Worm (Caenorhabditis elegans) whole organism, young adult: ENCODE data around the gene xbx-5.

Experiments
- F57A8.1 ChIP-seq: fragments of 200-800 bp; sonication (Bioruptor generic); optimal IDR thresholded peaks from 2 replicates; lab custom pipeline; 2018; ENCODE audit warnings: mild to moderate bottlenecking, missing genetic modification characterization, moderate library complexity, missing compliant biosample characterization
- K11D2.4 ChIP-seq: fragments of 200-800 bp; sonication (Bioruptor generic); IDR thresholded peaks from 2 replicates; pipeline ENCODE4 v1.3.6; 2022; ENCODE audit warnings: missing genetic modification reagents, missing genetic modification characterization, missing compliant biosample characterization
- Y53G8AR.9 ChIP-seq: fragments of 200-800 bp; sonication (Bioruptor generic); conservative IDR thresholded peaks from 2 replicates; pipeline ENCODE4 v1.3.6; 2022; ENCODE audit warnings: missing genetic modification reagents, missing genetic modification characterization, missing compliant biosample characterization
- ama-1 ChIP-seq, 3 experiments: fragments of 150-350 bp in 1 of 3; sonication (generic microtip) in 2 of 3; optimal IDR thresholded peaks; 2 replicates each; lab custom pipeline; 2014 to 2018; ENCODE audit warnings: missing biosample characterization in 2 of 3, missing genetic modification characterization in 2 of 3, missing genetic modification reagents in 2 of 3
- atf-7 ChIP-seq: sonication (generic microtip); optimal IDR thresholded peaks from 2 replicates; lab custom pipeline; 2017; ENCODE audit warnings: mild to moderate bottlenecking, missing genetic modification characterization, missing compliant biosample characterization
- attf-3 ChIP-seq: fragments of 200-800 bp; sonication (Bioruptor generic); conservative IDR thresholded peaks from 2 replicates; pipeline ENCODE4 v1.3.6; 2022; ENCODE audit warnings: missing genetic modification reagents, missing genetic modification characterization, missing compliant biosample characterization
- cebp-1 ChIP-seq, 2 experiments: fragments of 200-800 bp in 1 of 2; sonication (Bioruptor generic) in 1 of 2; sonication (generic microtip) in 1 of 2; IDR thresholded peaks in 1 of 2; optimal IDR thresholded peaks in 1 of 2; 2 replicates each; pipeline versions ENCODE4 v1.3.6 to Lab custom; 2017 to 2022; ENCODE audit warnings: missing compliant biosample characterization in 2 of 2, missing genetic modification characterization in 2 of 2, mild to moderate bottlenecking in 1 of 2, missing genetic modification reagents in 1 of 2, moderate library complexity in 1 of 2
- cebp-2 ChIP-seq: fragments of 200-800 bp; sonication (Bioruptor generic); IDR thresholded peaks from 2 replicates; pipeline ENCODE4 v1.3.6; 2022; ENCODE audit warnings: missing genetic modification characterization, missing compliant biosample characterization
- ceh-100 ChIP-seq: fragments of 200-800 bp; sonication (Bioruptor generic); IDR thresholded peaks from 2 replicates; pipeline ENCODE4 v1.3.6; 2022; ENCODE audit warnings: missing genetic modification reagents, missing genetic modification characterization, missing compliant biosample characterization
- ceh-58 ChIP-seq: fragments of 200-800 bp; sonication (Bioruptor generic); IDR thresholded peaks from 2 replicates; pipeline ENCODE4 v1.3.6; 2022; ENCODE audit warnings: missing genetic modification characterization, missing compliant biosample characterization
- chd-7 ChIP-seq: sonication (generic microtip); optimal IDR thresholded peaks from 2 replicates; lab custom pipeline; 2016; ENCODE audit warnings: mild to moderate bottlenecking, missing genetic modification characterization, moderate library complexity, missing compliant biosample characterization
- dox-1 ChIP-seq: fragments of 200-800 bp; sonication (Bioruptor generic); IDR thresholded peaks from 2 replicates; pipeline ENCODE4 v1.3.6; 2022; ENCODE audit warnings: missing genetic modification reagents, missing genetic modification characterization, missing compliant biosample characterization
- dpl-1 ChIP-seq: fragments of 150-350 bp; optimal IDR thresholded peaks from 2 replicates; lab custom pipeline; 2014; ENCODE audit warnings: missing biosample characterization, missing genetic modification reagents, missing genetic modification characterization
- ekl-4 ChIP-seq: fragments of 200-800 bp; sonication (Bioruptor generic); IDR thresholded peaks from 2 replicates; pipeline ENCODE4 v1.3.6; 2022; ENCODE audit warnings: missing genetic modification reagents, missing genetic modification characterization, missing compliant biosample characterization
- fkh-3 ChIP-seq: sonication (generic microtip); optimal IDR thresholded peaks from 2 replicates; lab custom pipeline; 2016; ENCODE audit warnings: mild to moderate bottlenecking, missing genetic modification characterization, missing compliant biosample characterization
- him-1 ChIP-seq: sonication (generic microtip); optimal IDR thresholded peaks from 2 replicates; lab custom pipeline; 2016; ENCODE audit warnings: missing genotype, missing genetic modification reagents, missing genetic modification characterization, missing compliant biosample characterization
- hmg-20 ChIP-seq: fragments of 200-800 bp; sonication (Bioruptor generic); IDR thresholded peaks from 2 replicates; pipeline ENCODE4 v1.3.6; 2022; ENCODE audit warnings: missing genetic modification reagents, missing genetic modification characterization, missing compliant biosample characterization
- lin-26 ChIP-seq: fragments of 200-800 bp; sonication (Bioruptor generic); IDR thresholded peaks from 2 replicates; pipeline ENCODE4 v1.3.6; 2022; ENCODE audit warnings: missing genetic modification reagents, missing genetic modification characterization, missing compliant biosample characterization
- lin-35 ChIP-seq, 3 experiments: fragments of 150-350 bp in 2 of 3; sonication (generic microtip) in 1 of 3; optimal IDR thresholded peaks; 2 replicates each; lab custom pipeline; 2014 to 2018; ENCODE audit warnings: missing biosample characterization in 3 of 3, missing genetic modification characterization in 3 of 3, missing genetic modification reagents in 3 of 3
- lin-40 ChIP-seq: sonication (generic microtip); optimal IDR thresholded peaks from 2 replicates; lab custom pipeline; 2016; ENCODE audit warnings: missing genetic modification characterization, mild to moderate bottlenecking, missing compliant biosample characterization, missing genotype, missing genetic modification reagents
- lin-54 ChIP-seq: fragments of 200-800 bp; sonication (Bioruptor generic); optimal IDR thresholded peaks from 2 replicates; lab custom pipeline; 2018; ENCODE audit warnings: mild to moderate bottlenecking, missing genetic modification characterization, missing compliant biosample characterization
- madf-6 ChIP-seq: fragments of 200-800 bp; sonication (Bioruptor generic); IDR thresholded peaks from 2 replicates; pipeline ENCODE4 v1.3.6; 2022; ENCODE audit warnings: missing genetic modification reagents, missing genetic modification characterization, missing compliant biosample characterization
- mel-28 ChIP-seq: sonication (generic microtip); optimal IDR thresholded peaks from 2 replicates; lab custom pipeline; 2016; ENCODE audit warnings: borderline replicate concordance, mild to moderate bottlenecking, missing genetic modification characterization, missing compliant biosample characterization
- mes-4 ChIP-seq: sonication (generic microtip); optimal IDR thresholded peaks from 2 replicates; lab custom pipeline; 2016; ENCODE audit warnings: missing genotype, missing genetic modification characterization, missing compliant biosample characterization
- mxl-1 ChIP-seq: sonication (generic microtip); optimal IDR thresholded peaks from 2 replicates; lab custom pipeline; 2016; ENCODE audit warnings: missing genetic modification characterization, missing compliant biosample characterization
- nfya-2 ChIP-seq: fragments of 200-800 bp; sonication (Bioruptor generic); IDR thresholded peaks from 2 replicates; pipeline ENCODE4 v1.3.6; 2022; ENCODE audit warnings: missing genetic modification reagents, missing genetic modification characterization, missing compliant biosample characterization
- nfyb-1 ChIP-seq: fragments of 200-800 bp; sonication (Bioruptor generic); IDR thresholded peaks from 2 replicates; pipeline ENCODE4 v1.3.6; 2022; ENCODE audit warnings: missing genetic modification reagents, missing genetic modification characterization, missing compliant biosample characterization
- rec-8 ChIP-seq, 2 experiments: sonication (generic microtip); optimal IDR thresholded peaks; 2 replicates each; lab custom pipeline; 2016; ENCODE audit warnings: mild to moderate bottlenecking in 2 of 2, missing genetic modification characterization in 2 of 2, missing genetic modification reagents in 2 of 2, missing genotype in 2 of 2, missing biosample characterization in 1 of 2, missing compliant biosample characterization in 1 of 2, moderate library complexity in 1 of 2
- snpc-3.4 ChIP-seq: sonication (generic microtip); optimal IDR thresholded peaks from 2 replicates; lab custom pipeline; 2017; ENCODE audit warnings: missing genetic modification characterization, mild to moderate bottlenecking, missing compliant biosample characterization, antibody characterized with exemption, moderate library complexity, missing genotype, missing genetic modification reagents
- snpc-4 ChIP-seq, 5 experiments: fragments of 150-350 bp in 1 of 5; sonication (generic microtip) in 4 of 5; optimal IDR thresholded peaks; 2 replicates each; lab custom pipeline; 2014 to 2018; ENCODE audit warnings: missing genetic modification characterization in 5 of 5, missing biosample characterization in 3 of 5, antibody characterized with exemption in 2 of 5, mild to moderate bottlenecking in 2 of 5, missing compliant biosample characterization in 2 of 5, missing genotype in 2 of 5, moderate library complexity in 2 of 5, missing genetic modification reagents in 1 of 5
- zfh-2 ChIP-seq: fragments of 200-800 bp; sonication (Bioruptor generic); conservative IDR thresholded peaks from 2 replicates; pipeline ENCODE4 v1.3.6; 2022; ENCODE audit warnings: missing genetic modification reagents, missing genetic modification characterization, missing compliant biosample characterization
- ztf-26 ChIP-seq: sonication (generic microtip); optimal IDR thresholded peaks from 2 replicates; lab custom pipeline; 2017; ENCODE audit warnings: missing genetic modification characterization, missing compliant biosample characterization

xbx-5 gene

DNA sequence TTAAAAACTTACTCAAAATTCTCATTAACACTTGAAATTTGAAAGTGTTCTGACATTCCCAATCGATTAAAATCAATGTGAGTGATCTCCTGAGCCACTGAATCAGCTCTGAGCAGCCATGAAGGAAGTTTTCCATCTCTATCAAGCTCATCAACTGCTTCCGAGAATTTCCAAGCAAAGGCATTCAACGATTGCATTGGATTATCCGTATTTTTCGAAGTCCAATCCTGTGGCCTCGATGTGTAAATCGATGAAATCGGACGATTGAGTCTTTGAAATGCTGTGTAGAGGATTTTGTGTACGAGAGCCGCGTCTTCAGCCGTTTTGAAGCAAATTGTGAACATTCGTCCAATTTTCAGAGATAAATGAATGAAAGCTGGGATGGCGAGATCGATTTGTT, 8.3 kb downstream of the xbx-5 start:
- TF ChIP-seq madf-6 (GFP tag; lab: Robert Waterston, UW) (0 out of 2 replicates have a peak, but pooled peaks have one; percentile 27), ama-1 (optimal IDR thresholded peaks at IDR 0.05; lab: Kevin White, UChicago) (peak; percentile 51), ama-1 (GFP tag; optimal IDR thresholded peaks at IDR 0.05; lab: Kevin White, UChicago) (no peak), mes-4 (tag; lab: Kevin White, UChicago) (no peak)

DNA sequence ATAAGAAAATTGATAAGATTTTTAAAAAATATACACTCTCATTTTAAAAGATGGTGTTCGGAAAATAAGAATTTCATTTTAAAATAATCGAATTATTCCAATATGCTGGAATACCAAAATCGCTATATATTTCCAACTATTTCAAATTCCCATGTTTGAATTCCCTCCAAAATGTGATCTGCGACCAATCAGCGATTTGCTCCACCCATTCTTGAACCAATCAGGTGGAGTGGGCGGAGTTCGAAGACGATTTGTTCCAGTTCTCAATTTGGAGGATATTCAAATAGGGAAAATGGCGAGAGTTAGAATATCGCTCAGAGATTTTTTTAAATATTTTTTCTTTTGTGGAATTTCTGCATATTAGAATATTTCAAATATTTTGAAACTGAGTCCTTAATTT, 13.4 kb downstream of the xbx-5 start:
- TF ChIP-seq nfya-2 (GFP tag; lab: Robert Waterston, UW): no peak
- peak in 1 of 3 experiments; percentile 25 for TF ChIP-seq lin-35 (GFP tag; optimal IDR thresholded peaks at IDR 0.05; lab: Kevin White, UChicago)
- TF ChIP-seq lin-26 (GFP tag; lab: Robert Waterston, UW): no peak
- 0 out of 2 replicates have a peak, but pooled peaks have one; percentile 33 for TF ChIP-seq dox-1 (GFP tag; lab: Robert Waterston, UW)
- TF ChIP-seq chd-7 (tag; lab: Kevin White, UChicago): no peak
- no peak for TF ChIP-seq ceh-100 (GFP tag; lab: Robert Waterston, UW)
- TF ChIP-seq nfyb-1 (GFP tag; lab: Robert Waterston, UW): peak; percentile 97
- no peak for TF ChIP-seq hmg-20 (GFP tag; lab: Robert Waterston, UW)
- TF ChIP-seq mel-28 (tag; lab: Kevin White, UChicago): no peak
- peak; percentile 10 for TF ChIP-seq lin-54 (GFP tag; lab: Kevin White, UChicago)
- TF ChIP-seq mxl-1 (tag; lab: Kevin White, UChicago): no peak
- TF ChIP-seq ztf-26: no peak
- TF ChIP-seq zfh-2 (GFP tag; lab: Robert Waterston, UW): no peak
- TF ChIP-seq cebp-1 (GFP tag; IDR thresholded peaks at IDR 0.05; lab: Robert Waterston, UW): no peak
- TF ChIP-seq cebp-1 (tag; optimal IDR thresholded peaks at IDR 0.05; lab: Kevin White, UChicago): peak; percentile 12
- no peak for TF ChIP-seq snpc-4 (GFP tag; optimal IDR thresholded peaks at IDR 0.05; lab: Kevin White, UChicago)
- no peak for TF ChIP-seq snpc-4 (tag; optimal IDR thresholded peaks at IDR 0.05; lab: Kevin White, UChicago)

ce11 chrIII:3789688-3790371, 14.4 kb downstream of the xbx-5 start:
- TF ChIP-seq ekl-4 (GFP tag; lab: Robert Waterston, UW): peak; percentile 47; the same call in 1 of the 2 replicates
- no peak for TF ChIP-seq rec-8 (tag; optimal IDR thresholded peaks at IDR 0.05; lab: Kevin White, UChicago)
- no peak for TF ChIP-seq lin-40 (tag; lab: Kevin White, UChicago)
- TF ChIP-seq F57A8.1 (GFP tag; lab: Kevin White, UChicago): no peak
- no peak for TF ChIP-seq snpc-3.4 (tag; lab: Kevin White, UChicago)
- TF ChIP-seq atf-7 (tag; lab: Kevin White, UChicago): peak; percentile 34
- TF ChIP-seq cebp-2 (GFP tag; lab: Robert Waterston, UW): 0 out of 2 replicates have a peak, but pooled peaks have one; percentile 60
- peak; percentile 40 for TF ChIP-seq chd-7 (tag; lab: Kevin White, UChicago)
- peak; percentile 8; the same call in 1 of the 2 replicates for TF ChIP-seq madf-6 (GFP tag; lab: Robert Waterston, UW)
- peak; percentile 21; the same call in 1 of the 2 replicates for TF ChIP-seq Y53G8AR.9 (GFP tag; lab: Robert Waterston, UW)
- peak in 1 of 3 experiments; percentile 29 for TF ChIP-seq lin-35 (GFP tag; optimal IDR thresholded peaks at IDR 0.05; lab: Kevin White, UChicago)
- TF ChIP-seq nfyb-1 (GFP tag; lab: Robert Waterston, UW): 0 out of 2 replicates have a peak, but pooled peaks have one; percentile 46
- 0 out of 2 replicates have a peak, but pooled peaks have one; percentile 32 for TF ChIP-seq K11D2.4
- TF ChIP-seq dpl-1 (GFP tag; lab: Kevin White, UChicago): no peak
- no peak for TF ChIP-seq ceh-58
- TF ChIP-seq mel-28 (tag; lab: Kevin White, UChicago): no peak
- TF ChIP-seq him-1 (tag; lab: Kevin White, UChicago): peak; percentile 56
- no peak for TF ChIP-seq ztf-26
- TF ChIP-seq cebp-1 (GFP tag; IDR thresholded peaks at IDR 0.05; lab: Robert Waterston, UW): no peak
- peak; percentile 34 for TF ChIP-seq cebp-1 (tag; optimal IDR thresholded peaks at IDR 0.05; lab: Kevin White, UChicago)
- no peak for TF ChIP-seq attf-3 (GFP tag; lab: Robert Waterston, UW)
- no peak for TF ChIP-seq fkh-3
